Worm (Caenorhabditis elegans) whole organism, L1 larva: Measurements from ENCODE around the gene nhr-56.

Source experiments
- F16B12.6 ChIP-seq: fragments of 150-350 bp; optimal IDR thresholded peaks from 2 replicates; lab custom pipeline; 2014; ENCODE audit warnings: missing biosample characterization, missing genetic modification characterization
- aha-1 ChIP-seq: fragments of 150-350 bp; optimal IDR thresholded peaks from 2 replicates; lab custom pipeline; 2014; ENCODE audit warnings: missing biosample characterization, missing genetic modification characterization
- alr-1 ChIP-seq: fragments of 200-800 bp; sonication (Bioruptor generic); optimal IDR thresholded peaks from 2 replicates; lab custom pipeline; 2018; ENCODE audit warnings: borderline replicate concordance, mild to moderate bottlenecking, missing genetic modification characterization, missing compliant biosample characterization
- aly-2 ChIP-seq: fragments of 150-350 bp; optimal IDR thresholded peaks from 2 replicates; lab custom pipeline; 2014; ENCODE audit warnings: missing biosample characterization, missing genetic modification characterization
- blmp-1 ChIP-seq: fragments of 150-350 bp; optimal IDR thresholded peaks from 2 replicates; lab custom pipeline; 2014; ENCODE audit warnings: missing biosample characterization, missing genetic modification characterization
- ceh-63 ChIP-seq: fragments of 200-800 bp; sonication (Bioruptor generic); optimal IDR thresholded peaks from 2 replicates; lab custom pipeline; 2018; ENCODE audit warnings: mild to moderate bottlenecking, missing genetic modification characterization, missing compliant biosample characterization
- ceh-88 ChIP-seq: fragments of 200-800 bp; sonication (Bioruptor generic); IDR thresholded peaks from 2 replicates; pipeline ENCODE4 v1.3.6; 2022; ENCODE audit warnings: missing genetic modification characterization, missing compliant biosample characterization
- ceh-90 ChIP-seq: sonication (generic microtip); optimal IDR thresholded peaks from 2 replicates; lab custom pipeline; 2016; ENCODE audit warnings: missing genetic modification characterization, missing compliant biosample characterization
- dpl-1 ChIP-seq, 3 experiments: fragments of 150-350 bp in 2 of 3; sonication (generic microtip) in 1 of 3; optimal IDR thresholded peaks; 2 replicates each; lab custom pipeline; 2014 to 2017; ENCODE audit warnings: missing biosample characterization in 3 of 3, missing genetic modification characterization in 3 of 3, missing genetic modification reagents in 3 of 3
- efl-1 ChIP-seq, 4 experiments: fragments of 150-350 bp; optimal IDR thresholded peaks in 3 of 4; peaks in 1 of 4; 1 replicate in 1 of 4; 2 replicates in 3 of 4; lab custom pipeline; 2014; ENCODE audit warnings: missing biosample characterization in 2 of 4, missing genetic modification characterization in 2 of 4, missing genetic modification reagents in 2 of 4
- efl-3 ChIP-seq: fragments of 200-800 bp; sonication (Bioruptor generic); optimal IDR thresholded peaks from 2 replicates; lab custom pipeline; 2018; ENCODE audit warnings: mild to moderate bottlenecking, missing genetic modification characterization, missing compliant biosample characterization
- egl-27 ChIP-seq, 2 experiments: fragments of 150-350 bp in 1 of 2; sonication (generic microtip); optimal IDR thresholded peaks; 3 replicates each; lab custom pipeline; 2017 to 2018; ENCODE audit warnings: missing biosample characterization in 2 of 2, missing genetic modification characterization in 2 of 2, missing genetic modification reagents in 2 of 2
- elt-2 ChIP-seq: sonication (generic microtip); optimal IDR thresholded peaks from 2 replicates; lab custom pipeline; 2016; ENCODE audit warnings: missing genetic modification characterization, mild to moderate bottlenecking, inconsistent platforms, missing compliant biosample characterization, missing genetic modification reagents
- fkh-10 ChIP-seq: sonication (generic microtip); optimal IDR thresholded peaks from 2 replicates; lab custom pipeline; 2017; ENCODE audit warnings: missing biosample characterization, missing genetic modification reagents, missing genetic modification characterization
- grh-1 ChIP-seq: fragments of 200-800 bp; sonication (Bioruptor generic); IDR thresholded peaks from 2 replicates; pipeline ENCODE4 v1.3.6; 2022; ENCODE audit warnings: missing genetic modification reagents, missing genetic modification characterization, missing compliant biosample characterization
- lin-15B ChIP-seq: fragments of 150-350 bp; sonication (generic microtip); optimal IDR thresholded peaks from 3 replicates; lab custom pipeline; 2014; ENCODE audit warnings: missing biosample characterization, missing genetic modification characterization
- lin-35 ChIP-seq, 2 experiments: fragments of 150-350 bp; optimal IDR thresholded peaks; 2 replicates each; lab custom pipeline; 2014; ENCODE audit warnings: missing biosample characterization in 2 of 2, missing genetic modification characterization in 2 of 2, missing genetic modification reagents in 2 of 2
- lsy-2 ChIP-seq, 2 experiments: fragments of 150-350 bp; optimal IDR thresholded peaks; 2 replicates each; lab custom pipeline; 2014; ENCODE audit warnings: missing biosample characterization in 2 of 2, missing genetic modification characterization in 2 of 2
- mdl-1 ChIP-seq, 2 experiments: fragments of 150-350 bp; optimal IDR thresholded peaks; 2 replicates each; lab custom pipeline; 2014 to 2017; ENCODE audit warnings: missing biosample characterization in 2 of 2, missing genetic modification characterization in 2 of 2, inconsistent platforms in 1 of 2
- mep-1 ChIP-seq: fragments of 150-350 bp; optimal IDR thresholded peaks from 2 replicates; lab custom pipeline; 2014; ENCODE audit warnings: missing biosample characterization, missing genetic modification characterization
- nhr-12 ChIP-seq: sonication (generic microtip); optimal IDR thresholded peaks from 2 replicates; lab custom pipeline; 2017; ENCODE audit warnings: missing biosample characterization, missing genetic modification characterization
- nhr-20 ChIP-seq: sonication (generic microtip); optimal IDR thresholded peaks from 2 replicates; lab custom pipeline; 2016; ENCODE audit warnings: mild to moderate bottlenecking, missing genetic modification characterization, missing compliant biosample characterization
- nhr-28 ChIP-seq: fragments of 150-350 bp; optimal IDR thresholded peaks from 2 replicates; lab custom pipeline; 2014; ENCODE audit warnings: missing biosample characterization, missing genetic modification characterization
- nhr-71 ChIP-seq: sonication (generic microtip); optimal IDR thresholded peaks from 2 replicates; lab custom pipeline; 2016; ENCODE audit warnings: mild to moderate bottlenecking, missing genetic modification characterization, moderate library complexity, missing compliant biosample characterization
- nhr-76 ChIP-seq: sonication (generic microtip); optimal IDR thresholded peaks from 2 replicates; lab custom pipeline; 2017; ENCODE audit warnings: missing biosample characterization, missing genetic modification characterization
- nhr-90 ChIP-seq: sonication (generic microtip); optimal IDR thresholded peaks from 2 replicates; lab custom pipeline; 2016; ENCODE audit warnings: mild to moderate bottlenecking, missing genetic modification characterization, missing compliant biosample characterization; ENCODE audit not compliant: poor library complexity
- pag-3 ChIP-seq: sonication (generic microtip); optimal IDR thresholded peaks from 2 replicates; lab custom pipeline; 2017; ENCODE audit warnings: missing genetic modification characterization, mild to moderate bottlenecking, missing compliant biosample characterization, antibody characterized with exemption, borderline replicate concordance; ENCODE audit not compliant: insufficient read depth
- skn-1 ChIP-seq: fragments of 150-350 bp; optimal IDR thresholded peaks from 2 replicates; lab custom pipeline; 2014; ENCODE audit warnings: missing biosample characterization, missing genetic modification characterization
- snu-23 ChIP-seq: sonication (generic microtip); optimal IDR thresholded peaks from 2 replicates; lab custom pipeline; 2016; ENCODE audit warnings: missing genetic modification characterization, missing compliant biosample characterization
- tlp-1 ChIP-seq: fragments of 150-350 bp; optimal IDR thresholded peaks from 2 replicates; lab custom pipeline; 2014; ENCODE audit warnings: missing biosample characterization, missing genetic modification characterization
- unc-62 ChIP-seq: fragments of 150-350 bp; optimal IDR thresholded peaks from 2 replicates; lab custom pipeline; 2014; ENCODE audit warnings: missing biosample characterization, missing genetic modification reagents, missing genetic modification characterization
- unc-86 ChIP-seq: sonication (generic microtip); optimal IDR thresholded peaks from 2 replicates; lab custom pipeline; 2016; ENCODE audit warnings: missing genetic modification characterization, missing compliant biosample characterization
- zag-1 ChIP-seq: fragments of 150-350 bp; optimal IDR thresholded peaks from 2 replicates; lab custom pipeline; 2014; ENCODE audit warnings: missing biosample characterization, missing genetic modification characterization
- ztf-11 ChIP-seq, 2 experiments: sonication (generic microtip); optimal IDR thresholded peaks; 2 replicates each; lab custom pipeline; 2016 to 2017; ENCODE audit warnings: missing genetic modification characterization in 2 of 2, missing biosample characterization in 1 of 2, missing compliant biosample characterization in 1 of 2
- ztf-4 ChIP-seq: fragments of 150-350 bp; optimal IDR thresholded peaks from 2 replicates; lab custom pipeline; 2014; ENCODE audit warnings: missing biosample characterization, missing genetic modification characterization

nhr-56 gene

ce11 chrV:2211936-2212335, 6.9 kb upstream of the nhr-56 start, which contains the start of gene nhr-133:
Gene nhr-133, minus strand, starts transcription at chrV:2212118.
- TF ChIP-seq nhr-20 (tag; lab: Kevin White, UChicago) (peak; percentile 73), efl-1 (optimal IDR thresholded peaks at IDR 0.05; lab: Kevin White, UChicago) (peak in 1 of 2 experiments; percentile 17), efl-1 (GFP tag; optimal IDR thresholded peaks at IDR 0.05 in 1 of 2; lab: Kevin White, UChicago) (no peak), nhr-12 (no peak), mdl-1 (tag; optimal IDR thresholded peaks at IDR 0.05; lab: Kevin White, UChicago) (peak in 1 of 2 experiments; percentile 62), fkh-10 (GFP tag; lab: Kevin White, UChicago) (no peak), F16B12.6 (no peak), ztf-11 (tag; optimal IDR thresholded peaks at IDR 0.05; lab: Kevin White, UChicago) (no peak), ceh-63 (no peak), nhr-76 (tag; lab: Kevin White, UChicago) (no peak), blmp-1 (peak; percentile 22), lin-35 (GFP tag; optimal IDR thresholded peaks at IDR 0.05; lab: Kevin White, UChicago) (peak in 1 of 2 experiments; percentile 45), ceh-88 (no peak), dpl-1 (GFP tag; optimal IDR thresholded peaks at IDR 0.05; lab: Kevin White, UChicago) (peak in 2 of 3 experiments; percentile 2 to 8), lsy-2 (tag; optimal IDR thresholded peaks at IDR 0.05; lab: Kevin White, UChicago) (no peak), nhr-90 (no peak), efl-3 (GFP tag; lab: Kevin White, UChicago) (no peak), lin-15B (tag; lab: Kevin White, UChicago) (no peak), elt-2 (peak; percentile 9), snu-23 (GFP tag; lab: Kevin White, UChicago) (peak; percentile 39), pag-3 (tag; lab: Kevin White, UChicago) (no peak), tlp-1 (tag; lab: Kevin White, UChicago) (no peak)

- peak; percentile 10 for TF ChIP-seq unc-86 (tag; lab: Kevin White, UChicago)
- TF ChIP-seq blmp-1, result peak; percentile 2
- TF ChIP-seq lsy-2 (tag; optimal IDR thresholded peaks at IDR 0.05; lab: Kevin White, UChicago), result peak in 1 of 2 experiments; percentile 14
- peak; percentile 34 for TF ChIP-seq skn-1 (tag; lab: Kevin White, UChicago)
- no peak for TF ChIP-seq ztf-4 (tag; lab: Kevin White, UChicago)
- peak; percentile 0 for TF ChIP-seq mep-1 (tag; lab: Kevin White, UChicago)
- TF ChIP-seq unc-62 (GFP tag; lab: Kevin White, UChicago), result no peak
- peak; percentile 11 for TF ChIP-seq nhr-71 (tag; lab: Kevin White, UChicago)
- no peak for TF ChIP-seq aly-2 (tag; lab: Kevin White, UChicago)
- no peak for TF ChIP-seq ceh-90 (tag; lab: Kevin White, UChicago)
- no peak for TF ChIP-seq efl-1 (optimal IDR thresholded peaks at IDR 0.05; lab: Kevin White, UChicago)
- peak in 1 of 2 experiments; percentile 54 for TF ChIP-seq efl-1 (GFP tag; optimal IDR thresholded peaks at IDR 0.05 in 1 of 2; lab: Kevin White, UChicago)
- TF ChIP-seq lin-35 (GFP tag; optimal IDR thresholded peaks at IDR 0.05; lab: Kevin White, UChicago), result peak in 1 of 2 experiments; percentile 16
- TF ChIP-seq efl-3 (GFP tag; lab: Kevin White, UChicago), result no peak
- peak; percentile 2 for TF ChIP-seq snu-23 (GFP tag; lab: Kevin White, UChicago)
- peak; percentile 36 for TF ChIP-seq nhr-20 (tag; lab: Kevin White, UChicago)
These were observed 4.3 kb upstream of the nhr-56 start, which contains the start of gene nhr-184 for ce11 chrV:2214428-2215038. Gene nhr-184, minus strand, starts transcription at chrV:2214478.

- TF ChIP-seq egl-27 (tag; optimal IDR thresholded peaks at IDR 0.05; lab: Kevin White, UChicago), result no peak
- peak; percentile 30 for TF ChIP-seq blmp-1
These were observed 3.5 kb upstream of the nhr-56 start, which contains the start of gene nstp-8 for ce11 chrV:2215352-2215751. Gene nstp-8, plus strand, starts transcription at chrV:2215652.

- no peak for TF ChIP-seq aha-1
- no peak for TF ChIP-seq grh-1 (GFP tag; lab: Robert Waterston, UW)
- TF ChIP-seq dpl-1 (GFP tag; optimal IDR thresholded peaks at IDR 0.05; lab: Kevin White, UChicago), result no peak
- TF ChIP-seq nhr-28 (tag; lab: Kevin White, UChicago), result no peak
- no peak for TF ChIP-seq lin-15B (tag; lab: Kevin White, UChicago)
- TF ChIP-seq alr-1 (tag; lab: Kevin White, UChicago), result no peak
- no peak for TF ChIP-seq aly-2 (tag; lab: Kevin White, UChicago)
- TF ChIP-seq zag-1, result no peak
These were observed 1.9 kb upstream of the nhr-56 start for ce11 chrV:2216927-2217326.
